Worm (Caenorhabditis elegans) whole organism, L2 larva: Measurements from ENCODE around the gene F27B3.6.

ENCODE experiments used
- aly-2 ChIP-seq: fragments of 150-350 bp; optimal IDR thresholded peaks from 2 replicates; lab custom pipeline; 2014; ENCODE audit warnings: missing biosample characterization, missing genetic modification characterization
- elt-3 ChIP-seq: sonication (generic microtip); optimal IDR thresholded peaks from 2 replicates; lab custom pipeline; 2017; ENCODE audit warnings: missing biosample characterization, missing genetic modification characterization
- mdl-1 ChIP-seq, 2 experiments: fragments of 150-350 bp in 1 of 2; sonication (generic microtip) in 1 of 2; optimal IDR thresholded peaks; 2 replicates each; lab custom pipeline; 2017; ENCODE audit warnings: missing biosample characterization in 2 of 2, missing genetic modification characterization in 2 of 2
- nhr-10 ChIP-seq: sonication (generic microtip); optimal IDR thresholded peaks from 2 replicates; lab custom pipeline; 2017; ENCODE audit warnings: missing biosample characterization, missing genetic modification characterization
- nhr-237 ChIP-seq: fragments of 150-350 bp; optimal IDR thresholded peaks from 2 replicates; lab custom pipeline; 2014; ENCODE audit warnings: missing biosample characterization, missing genetic modification characterization
- nhr-77 ChIP-seq: fragments of 150-350 bp; optimal IDR thresholded peaks from 2 replicates; lab custom pipeline; 2014; ENCODE audit warnings: missing biosample characterization, missing genetic modification characterization
- sem-4 ChIP-seq: fragments of 150-350 bp; optimal IDR thresholded peaks from 2 replicates; lab custom pipeline; 2014; ENCODE audit warnings: missing biosample characterization, missing genetic modification reagents, missing genetic modification characterization
- unc-39 ChIP-seq: fragments of 150-350 bp; optimal IDR thresholded peaks from 2 replicates; lab custom pipeline; 2014; ENCODE audit warnings: missing biosample characterization, missing genetic modification characterization

ce11 chrIII:6536945-6537568 is 41.3 kb downstream of the F27B3.6 start, which contains the start of gene C09E7.4:
- TF ChIP-seq nhr-237 (tag; lab: Kevin White, UChicago) (no peak), nhr-77 (tag; lab: Kevin White, UChicago) (no peak), unc-39 (tag; lab: Kevin White, UChicago) (no peak), nhr-10 (no peak), mdl-1 (tag; optimal IDR thresholded peaks at IDR 0.05; lab: Kevin White, UChicago) (no peak), aly-2 (tag; lab: Kevin White, UChicago) (no peak), sem-4 (tag; lab: Kevin White, UChicago) (peak; percentile 48), elt-3 (tag; lab: Kevin White, UChicago) (no peak)
